Fruit fly (Drosophila melanogaster) whole organism, embryonic: ENCODE results near the gene rdo.

ENCODE experiments used
- Blimp-1 ChIP-seq: fragments of 200-800 bp; sonication (Bioruptor generic); optimal IDR thresholded peaks from 3 replicates; lab custom pipeline; 2018; ENCODE audit warnings: missing biosample characterization, missing genetic modification characterization, mild to moderate bottlenecking, moderate library complexity, missing genetic modification reagents
- CG10209 ChIP-seq: fragments of 200-800 bp; sonication (Bioruptor generic); optimal IDR thresholded peaks from 3 replicates; lab custom pipeline; 2017; ENCODE audit warnings: missing biosample characterization, mild to moderate bottlenecking, missing genetic modification characterization, missing genetic modification reagents
- CG18599 ChIP-seq: fragments of 200-800 bp; sonication (Bioruptor generic); optimal IDR thresholded peaks from 3 replicates; lab custom pipeline; 2017; ENCODE audit warnings: missing biosample characterization, missing genetic modification characterization, mild to moderate bottlenecking, moderate library complexity, missing genetic modification reagents
- CG8388 ChIP-seq: fragments of 200-800 bp; sonication (Bioruptor generic); optimal IDR thresholded peaks from 2 replicates; lab custom pipeline; 2019; ENCODE audit warnings: missing biosample characterization, mild to moderate bottlenecking, missing genetic modification characterization, moderate library complexity
- Sox100B ChIP-seq: fragments of 200-800 bp; sonication (Bioruptor generic); optimal IDR thresholded peaks from 3 replicates; lab custom pipeline; 2018; ENCODE audit warnings: missing biosample characterization, mild to moderate bottlenecking, missing genetic modification characterization
- ken ChIP-seq: fragments of 200-800 bp; sonication (Bioruptor generic); IDR thresholded peaks from 3 replicates; pipeline ENCODE4 v1.3.6; 2022; ENCODE audit warnings: missing biosample characterization, missing genetic modification characterization

DNA sequence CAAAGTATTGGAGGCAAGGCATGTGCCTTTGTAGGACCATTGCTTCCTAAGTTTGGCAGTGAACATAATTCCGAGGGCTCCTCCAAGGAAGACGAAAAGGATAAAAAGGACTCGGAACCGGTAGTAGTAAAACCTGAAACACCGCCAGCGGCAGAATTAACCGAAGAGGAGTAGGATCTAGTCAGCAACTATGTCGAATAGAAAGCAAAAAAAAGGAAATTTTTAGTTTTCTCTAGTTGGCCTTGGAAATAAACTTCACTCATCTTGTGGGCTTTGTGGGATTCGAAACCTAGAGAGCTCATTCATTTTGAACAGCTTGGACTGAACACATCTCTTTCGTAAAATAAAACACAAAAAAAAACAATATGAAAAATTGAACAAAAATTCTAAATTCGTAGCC lies 3.5 kb upstream of the rdo start, which contains the start of gene CG31740:
- TF ChIP-seq CG10209 (GFP tag; lab: Kevin White, UChicago) (no peak), Blimp-1 (GFP tag; lab: Kevin White, UChicago) (no peak), CG18599 (GFP tag; lab: Kevin White, UChicago) (no peak), CG8388 (no peak), Sox100B (GFP tag; lab: Kevin White, UChicago) (no peak), ken (GFP tag; lab: Robert Waterston, UW) (no peak)
